Worm (Caenorhabditis elegans) whole organism, L1 larva: ENCODE measurements around the gene cky-1.

Source experiments
- aly-2 ChIP-seq: fragments of 150-350 bp; optimal IDR thresholded peaks from 2 replicates; lab custom pipeline; 2014; ENCODE audit warnings: missing biosample characterization, missing genetic modification characterization
- blmp-1 ChIP-seq: fragments of 150-350 bp; optimal IDR thresholded peaks from 2 replicates; lab custom pipeline; 2014; ENCODE audit warnings: missing biosample characterization, missing genetic modification characterization
- lsy-2 ChIP-seq, 2 experiments: fragments of 150-350 bp; optimal IDR thresholded peaks; 2 replicates each; lab custom pipeline; 2014; ENCODE audit warnings: missing biosample characterization in 2 of 2, missing genetic modification characterization in 2 of 2
- mab-9 ChIP-seq: fragments of 200-800 bp; sonication (Bioruptor generic); IDR thresholded peaks from 2 replicates; pipeline ENCODE4 v1.3.6; 2022; ENCODE audit warnings: missing genetic modification reagents, missing genetic modification characterization, missing compliant biosample characterization
- nhr-11 ChIP-seq: fragments of 150-350 bp; optimal IDR thresholded peaks from 2 replicates; lab custom pipeline; 2014; ENCODE audit warnings: missing biosample characterization, missing genetic modification characterization
- nhr-28 ChIP-seq: fragments of 150-350 bp; optimal IDR thresholded peaks from 2 replicates; lab custom pipeline; 2014; ENCODE audit warnings: missing biosample characterization, missing genetic modification characterization
- nhr-90 ChIP-seq: sonication (generic microtip); optimal IDR thresholded peaks from 2 replicates; lab custom pipeline; 2016; ENCODE audit warnings: mild to moderate bottlenecking, missing genetic modification characterization, missing compliant biosample characterization; ENCODE audit not compliant: poor library complexity
- ztf-11 ChIP-seq, 2 experiments: sonication (generic microtip); optimal IDR thresholded peaks; 2 replicates each; lab custom pipeline; 2016 to 2017; ENCODE audit warnings: missing genetic modification characterization in 2 of 2, missing biosample characterization in 1 of 2, missing compliant biosample characterization in 1 of 2

DNA sequence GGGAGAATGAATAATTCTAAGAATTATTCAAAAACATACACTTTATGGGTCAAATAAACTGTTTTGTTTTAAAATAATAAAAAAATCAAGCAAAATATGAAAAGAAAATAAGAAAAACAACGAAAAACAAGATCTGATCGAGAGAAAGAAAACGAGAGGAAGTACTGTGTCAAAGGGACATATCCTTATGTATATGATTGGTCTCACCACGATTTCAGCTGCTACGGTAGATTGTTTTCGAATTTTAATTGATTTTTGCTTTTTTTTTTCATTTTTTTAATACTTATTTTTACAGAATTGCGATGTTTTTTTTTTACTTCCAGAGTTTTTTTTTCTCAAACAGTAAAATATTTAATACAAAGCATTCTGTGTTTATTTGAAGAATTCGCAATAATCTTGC is 39.7 kb upstream of the cky-1 start:
- TF ChIP-seq lsy-2 (tag; optimal IDR thresholded peaks at IDR 0.05; lab: Kevin White, UChicago) (no peak), ztf-11 (tag; optimal IDR thresholded peaks at IDR 0.05; lab: Kevin White, UChicago) (no peak), nhr-28 (tag; lab: Kevin White, UChicago) (no peak), blmp-1 (tag; lab: Kevin White, UChicago) (no peak), mab-9 (GFP tag; lab: Robert Waterston, UW) (no peak), aly-2 (no peak), nhr-90 (tag; lab: Kevin White, UChicago) (no peak), nhr-11 (no peak)
